Worm (Caenorhabditis elegans) whole organism, late embryonic: ENCODE measurements around the gene C05C8.8.

Experiments used
- K02D7.2 ChIP-seq: sonication (generic microtip); optimal IDR thresholded peaks from 2 replicates; lab custom pipeline; 2017; ENCODE audit warnings: mild to moderate bottlenecking, missing genetic modification characterization, missing compliant biosample characterization
- K09A11.1 ChIP-seq: sonication (generic microtip); optimal IDR thresholded peaks from 2 replicates; lab custom pipeline; 2017; ENCODE audit warnings: antibody characterized with exemption, mild to moderate bottlenecking, missing genetic modification characterization, missing compliant biosample characterization; ENCODE audit not compliant: insufficient read depth
- T23F11.4 ChIP-seq: fragments of 200-800 bp; sonication (Bioruptor generic); optimal IDR thresholded peaks from 2 replicates; lab custom pipeline; 2018; ENCODE audit warnings: mild to moderate bottlenecking, missing genetic modification characterization, missing compliant biosample characterization
- Y22D7AL.16 ChIP-seq: sonication (generic microtip); optimal IDR thresholded peaks from 2 replicates; lab custom pipeline; 2016; ENCODE audit warnings: missing genetic modification characterization, missing compliant biosample characterization
- ama-1 ChIP-seq: fragments of 150-350 bp; optimal IDR thresholded peaks from 2 replicates; lab custom pipeline; 2014
- ceh-14 ChIP-seq: sonication (generic microtip); optimal IDR thresholded peaks from 2 replicates; lab custom pipeline; 2016; ENCODE audit warnings: missing genotype, missing genetic modification characterization, missing compliant biosample characterization
- ceh-18 ChIP-seq: sonication (generic microtip); optimal IDR thresholded peaks from 2 replicates; lab custom pipeline; 2016; ENCODE audit warnings: missing genetic modification characterization, missing compliant biosample characterization
- ceh-19 ChIP-seq: fragments of 200-800 bp; sonication (Bioruptor generic); optimal IDR thresholded peaks from 2 replicates; lab custom pipeline; 2018; ENCODE audit warnings: mild to moderate bottlenecking, missing genetic modification characterization, missing compliant biosample characterization
- ceh-24 ChIP-seq: sonication (generic microtip); optimal IDR thresholded peaks from 2 replicates; lab custom pipeline; 2016; ENCODE audit warnings: mild to moderate bottlenecking, missing genetic modification characterization, missing compliant biosample characterization
- ceh-30 ChIP-seq: fragments of 150-350 bp; optimal IDR thresholded peaks from 2 replicates; lab custom pipeline; 2014; ENCODE audit warnings: missing biosample characterization, missing genetic modification characterization
- ceh-31 ChIP-seq: sonication (generic microtip); optimal IDR thresholded peaks from 2 replicates; lab custom pipeline; 2016; ENCODE audit warnings: missing genetic modification characterization, missing compliant biosample characterization
- ceh-6 ChIP-seq: fragments of 200-800 bp; sonication (Bioruptor generic); optimal IDR thresholded peaks from 2 replicates; lab custom pipeline; 2018; ENCODE audit warnings: mild to moderate bottlenecking, missing genetic modification characterization, missing compliant biosample characterization
- ceh-9 ChIP-seq: sonication (generic microtip); optimal IDR thresholded peaks from 2 replicates; lab custom pipeline; 2016; ENCODE audit warnings: mild to moderate bottlenecking, missing genetic modification characterization, inconsistent platforms, missing compliant biosample characterization
- dmd-4 ChIP-seq: sonication (generic microtip); optimal IDR thresholded peaks from 2 replicates; lab custom pipeline; 2016; ENCODE audit warnings: borderline replicate concordance, missing genetic modification characterization, missing compliant biosample characterization
- fkh-6 ChIP-seq: sonication (generic microtip); optimal IDR thresholded peaks from 2 replicates; lab custom pipeline; 2016; ENCODE audit warnings: missing genetic modification characterization, missing compliant biosample characterization
- hlh-13 ChIP-seq: fragments of 200-800 bp; sonication (Bioruptor generic); optimal IDR thresholded peaks from 2 replicates; lab custom pipeline; 2018; ENCODE audit warnings: mild to moderate bottlenecking, missing genetic modification characterization, missing compliant biosample characterization
- hlh-30 ChIP-seq: sonication (generic microtip); optimal IDR thresholded peaks from 2 replicates; lab custom pipeline; 2017; ENCODE audit warnings: antibody characterized with exemption, missing genetic modification characterization, missing compliant biosample characterization; ENCODE audit not compliant: insufficient read depth
- hlh-6 ChIP-seq: sonication (generic microtip); optimal IDR thresholded peaks from 2 replicates; lab custom pipeline; 2016; ENCODE audit warnings: missing genotype, missing genetic modification characterization, missing compliant biosample characterization
- hlh-8 ChIP-seq: sonication (generic microtip); optimal IDR thresholded peaks from 2 replicates; lab custom pipeline; 2016; ENCODE audit warnings: missing genotype, missing genetic modification characterization, missing compliant biosample characterization
- mec-3 ChIP-seq: sonication (generic microtip); optimal IDR thresholded peaks from 2 replicates; lab custom pipeline; 2016; ENCODE audit warnings: borderline replicate concordance, missing genetic modification characterization, missing compliant biosample characterization
- nfya-1 ChIP-seq: sonication (generic microtip); optimal IDR thresholded peaks from 2 replicates; lab custom pipeline; 2017; ENCODE audit warnings: missing genetic modification characterization, mild to moderate bottlenecking, missing compliant biosample characterization, antibody characterized with exemption, moderate library complexity
- nhr-232 ChIP-seq: sonication (generic microtip); optimal IDR thresholded peaks from 2 replicates; lab custom pipeline; 2016; ENCODE audit warnings: missing genetic modification characterization, missing compliant biosample characterization
- npax-4 ChIP-seq: sonication (generic microtip); optimal IDR thresholded peaks from 2 replicates; lab custom pipeline; 2016; ENCODE audit warnings: missing genetic modification characterization, missing compliant biosample characterization
- odd-2 ChIP-seq: sonication (generic microtip); optimal IDR thresholded peaks from 2 replicates; lab custom pipeline; 2017; ENCODE audit warnings: antibody characterized with exemption, mild to moderate bottlenecking, missing genetic modification characterization, missing compliant biosample characterization
- pat-9 ChIP-seq: fragments of 200-800 bp; sonication (Bioruptor generic); optimal IDR thresholded peaks from 2 replicates; lab custom pipeline; 2018; ENCODE audit warnings: mild to moderate bottlenecking, missing genetic modification characterization, moderate library complexity, missing compliant biosample characterization
- pax-1 ChIP-seq: fragments of 150-350 bp; optimal IDR thresholded peaks from 2 replicates; lab custom pipeline; 2014; ENCODE audit warnings: missing biosample characterization, missing genetic modification characterization
- pqm-1 ChIP-seq: sonication (generic microtip); optimal IDR thresholded peaks from 2 replicates; lab custom pipeline; 2016; ENCODE audit warnings: missing genetic modification characterization, missing compliant biosample characterization
- ref-2 ChIP-seq: sonication (generic microtip); optimal IDR thresholded peaks from 2 replicates; lab custom pipeline; 2016; ENCODE audit warnings: missing genetic modification characterization, missing compliant biosample characterization
- sox-2 ChIP-seq: fragments of 200-800 bp; sonication (Bioruptor generic); IDR thresholded peaks from 2 replicates; pipeline ENCODE4 v1.3.6; 2022; ENCODE audit warnings: missing genetic modification reagents, missing genetic modification characterization, missing compliant biosample characterization
- syd-9 ChIP-seq: sonication (generic microtip); optimal IDR thresholded peaks from 2 replicates; lab custom pipeline; 2016; ENCODE audit warnings: mild to moderate bottlenecking, missing genetic modification characterization, moderate library complexity, missing compliant biosample characterization
- unc-42 ChIP-seq: sonication (generic microtip); optimal IDR thresholded peaks from 2 replicates; lab custom pipeline; 2016; ENCODE audit warnings: missing genotype, missing genetic modification characterization, missing compliant biosample characterization
- ztf-16 ChIP-seq: sonication (generic microtip); optimal IDR thresholded peaks from 2 replicates; lab custom pipeline; 2017; ENCODE audit warnings: missing genetic modification characterization, missing compliant biosample characterization

The C05C8.8 gene

ce11 chrV:7216016-7216415 lies 39.0 kb downstream of the C05C8.8 start:
- peak; percentile 23 for TF ChIP-seq unc-42 (tag; lab: Kevin White, UChicago)
- no peak for TF ChIP-seq ceh-9 (tag; lab: Kevin White, UChicago)
- peak; percentile 5 for TF ChIP-seq ceh-31 (tag; lab: Kevin White, UChicago)
- peak; percentile 4 for TF ChIP-seq ceh-18 (tag; lab: Kevin White, UChicago)

DNA sequence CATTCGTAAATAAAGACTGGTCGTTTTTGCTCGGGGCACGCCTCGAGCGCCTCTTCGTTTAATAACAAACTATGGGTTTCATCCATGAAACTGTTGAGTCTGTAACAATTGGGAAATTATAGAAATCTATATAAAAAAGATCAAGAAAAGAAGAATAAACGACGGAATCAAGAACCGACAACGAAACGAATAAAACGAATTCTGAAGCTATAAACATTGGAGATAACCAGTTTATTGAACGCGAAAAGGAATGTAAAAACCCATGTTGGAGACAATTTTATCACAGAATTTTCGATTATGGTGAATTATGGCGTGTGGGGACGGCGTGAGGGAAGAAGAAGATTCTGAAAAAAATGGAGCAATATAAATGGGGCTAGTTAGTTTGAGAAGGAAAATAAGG lies 40.2 kb downstream of the C05C8.8 start, which contains the start of gene soap-1:
TSS of gene soap-1 (minus strand) at position 101 of the 400 bp plus-strand sequence.
- no peak for TF ChIP-seq ceh-6 (GFP tag; lab: Kevin White, UChicago)
- no peak for TF ChIP-seq ceh-18 (tag; lab: Kevin White, UChicago)
- TF ChIP-seq hlh-30 (tag; lab: Kevin White, UChicago) = no peak
- no peak for TF ChIP-seq pqm-1 (tag; lab: Kevin White, UChicago)
- TF ChIP-seq fkh-6 (tag; lab: Kevin White, UChicago) = no peak
- TF ChIP-seq ceh-30 = no peak
- TF ChIP-seq K09A11.1 (tag; lab: Kevin White, UChicago) = no peak
- no peak for TF ChIP-seq ceh-14 (tag; lab: Kevin White, UChicago)
- TF ChIP-seq mec-3 (tag; lab: Kevin White, UChicago) = no peak
- TF ChIP-seq ceh-24 (tag; lab: Kevin White, UChicago) = no peak
- no peak for TF ChIP-seq ama-1 (lab: Kevin White, UChicago)

DNA sequence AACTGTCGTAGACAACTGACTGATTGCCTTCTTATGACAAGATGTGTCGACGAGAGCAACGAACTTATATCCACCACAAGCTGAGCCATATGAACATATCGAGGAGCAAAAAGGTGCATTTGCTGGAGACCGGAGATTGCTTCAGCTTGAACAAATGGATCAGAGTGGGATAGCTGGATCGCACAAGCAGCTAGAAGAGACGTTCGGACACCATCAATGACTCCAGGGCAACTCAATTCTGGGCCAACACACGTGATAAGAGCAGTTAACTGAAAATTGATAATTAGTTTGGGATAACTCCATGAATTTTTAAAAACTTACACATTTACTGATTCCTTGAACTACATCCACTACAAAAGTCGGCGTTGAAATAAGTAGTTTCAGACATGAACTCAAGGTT lies 46.0 kb downstream of the C05C8.8 start:
- TF ChIP-seq pat-9 = no peak
- no peak for TF ChIP-seq ceh-31 (tag; lab: Kevin White, UChicago)
- no peak for TF ChIP-seq syd-9 (tag; lab: Kevin White, UChicago)
- no peak for TF ChIP-seq odd-2 (tag; lab: Kevin White, UChicago)
- TF ChIP-seq npax-4 (tag; lab: Kevin White, UChicago) = no peak
- no peak for TF ChIP-seq ceh-19 (GFP tag; lab: Kevin White, UChicago)
- no peak for TF ChIP-seq ref-2 (tag; lab: Kevin White, UChicago)
- TF ChIP-seq ztf-16 (tag; lab: Kevin White, UChicago) = no peak
- TF ChIP-seq nfya-1 (tag; lab: Kevin White, UChicago) = no peak
- TF ChIP-seq hlh-6 = no peak
- no peak for TF ChIP-seq pax-1 (tag; lab: Kevin White, UChicago)
- TF ChIP-seq sox-2 (GFP tag; lab: Robert Waterston, UW) = no peak
- no peak for TF ChIP-seq K02D7.2 (tag; lab: Kevin White, UChicago)
- TF ChIP-seq Y22D7AL.16 (tag; lab: Kevin White, UChicago) = no peak
- TF ChIP-seq hlh-13 (GFP tag; lab: Kevin White, UChicago) = no peak
- no peak for TF ChIP-seq nhr-232
- no peak for TF ChIP-seq hlh-8 (tag; lab: Kevin White, UChicago)
- TF ChIP-seq ceh-9 (tag; lab: Kevin White, UChicago) = no peak
- no peak for TF ChIP-seq T23F11.4 (GFP tag; lab: Kevin White, UChicago)
- TF ChIP-seq dmd-4 = no peak
- TF ChIP-seq, all 69 proteins: peak for 0
